Worm (Caenorhabditis elegans): ENCODE data around the gene ugt-3.

The ugt-3 gene

DNA sequence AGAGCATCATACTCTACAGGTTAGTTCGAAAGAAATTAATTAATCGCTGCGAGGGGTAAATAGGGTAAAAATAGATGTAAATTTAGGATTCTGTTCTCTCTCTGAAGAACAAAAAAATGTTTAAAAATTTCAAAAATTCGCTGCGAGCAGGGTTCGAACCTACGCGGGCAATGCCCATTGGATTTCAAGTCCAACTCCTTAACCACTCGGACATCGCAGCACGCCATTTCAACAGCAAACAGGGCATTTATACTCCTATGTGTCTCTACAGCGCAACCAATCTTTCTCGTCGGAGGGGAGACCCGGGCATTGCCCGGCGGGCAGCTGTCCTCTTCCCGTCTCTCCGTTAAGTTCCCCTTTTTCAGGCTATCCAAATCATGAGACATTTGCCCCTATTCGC lies 19.8 kb downstream of the ugt-3 start (continued):
- TF ChIP-seq Y22D7AL.16 (tag; optimal IDR thresholded peaks at IDR 0.05) (peak; percentile 93), pha-2 (tag; optimal IDR thresholded peaks at IDR 0.05) (peak; percentile 92), eyg-1 (tag; optimal IDR thresholded peaks at IDR 0.05) (peak; percentile 83), gmeb-2 (tag; optimal IDR thresholded peaks at IDR 0.05) (peak; percentile 92), che-1 (tag; optimal IDR thresholded peaks at IDR 0.05) (peak; percentile 90), pqm-1 (tag; optimal IDR thresholded peaks at IDR 0.05) (peak; percentile 78), mec-3 (tag; optimal IDR thresholded peaks at IDR 0.05; ENCODE audit: borderline replicate concordance) (no peak), zip-5 (tag; optimal IDR thresholded peaks at IDR 0.05) (peak; percentile 82), ceh-22 (tag; optimal IDR thresholded peaks at IDR 0.05) (no peak), C38D4.7 (GFP tag; optimal IDR thresholded peaks at IDR 0.05) (peak; percentile 89), elt-2 (tag; optimal IDR thresholded peaks at IDR 0.05) (peak; percentile 96), hlh-13 (GFP tag; optimal IDR thresholded peaks at IDR 0.05) (peak; percentile 80), fax-1 (tag; optimal IDR thresholded peaks at IDR 0.05) (peak; percentile 88), ceh-48 (tag; optimal IDR thresholded peaks at IDR 0.05) (peak; percentile 77), hlh-30 (tag; optimal IDR thresholded peaks at IDR 0.05; ENCODE audit: insufficient read depth) (peak; percentile 30), pros-1 (tag; optimal IDR thresholded peaks at IDR 0.05) (no peak), dve-1 (tag; optimal IDR thresholded peaks at IDR 0.05) (peak; percentile 81), lim-6 (tag; optimal IDR thresholded peaks at IDR 0.05) (peak; percentile 75), odd-2 (tag; optimal IDR thresholded peaks at IDR 0.05) (peak; percentile 76), ama-1 (optimal IDR thresholded peaks at IDR 0.05) (no peak), nhr-232 (tag; optimal IDR thresholded peaks at IDR 0.05) (peak; percentile 89), fkh-10 (GFP tag; optimal IDR thresholded peaks at IDR 0.05) (peak; percentile 81), pha-4 (tag; optimal IDR thresholded peaks at IDR 0.05) (no peak), nhr-11 (tag; optimal IDR thresholded peaks at IDR 0.05) (no peak), elt-4 (tag; optimal IDR thresholded peaks at IDR 0.05) (peak; percentile 84), pag-3 (tag; optimal IDR thresholded peaks at IDR 0.05; ENCODE audit: borderline replicate concordance) (peak; percentile 71), ets-4 (tag; optimal IDR thresholded peaks at IDR 0.05) (peak; percentile 48), sox-2 (GFP tag; IDR thresholded peaks at IDR 0.05) (peak; percentile 88), T23F11.4 (GFP tag; optimal IDR thresholded peaks at IDR 0.05) (peak; percentile 90), C08G9.2 (tag; optimal IDR thresholded peaks at IDR 0.05) (peak; percentile 80), dmd-4 (tag; optimal IDR thresholded peaks at IDR 0.05; ENCODE audit: borderline replicate concordance) (peak; percentile 80), npax-4 (tag; optimal IDR thresholded peaks at IDR 0.05) (peak; percentile 76), ceh-31 (tag; optimal IDR thresholded peaks at IDR 0.05) (peak; percentile 73), syd-9 (tag; optimal IDR thresholded peaks at IDR 0.05) (peak; percentile 92), nfya-1 (tag; optimal IDR thresholded peaks at IDR 0.05) (peak; percentile 69), ceh-45 (GFP tag; IDR thresholded peaks at IDR 0.05) (peak; percentile 96), lin-11 (tag; optimal IDR thresholded peaks at IDR 0.05) (peak; percentile 86), ceh-18 (tag; optimal IDR thresholded peaks at IDR 0.05) (peak; percentile 75), ttx-3 (tag; optimal IDR thresholded peaks at IDR 0.05) (peak; percentile 88), hlh-6 (tag; optimal IDR thresholded peaks at IDR 0.05) (peak; percentile 96), K02D7.2 (tag; optimal IDR thresholded peaks at IDR 0.05) (peak; percentile 88), ceh-2 (tag; optimal IDR thresholded peaks at IDR 0.05) (peak; percentile 82), pax-1 (tag; optimal IDR thresholded peaks at IDR 0.05) (peak; percentile 7), madf-2 (tag; optimal IDR thresholded peaks at IDR 0.05) (peak; percentile 91), ceh-6 (GFP tag; optimal IDR thresholded peaks at IDR 0.05) (peak; percentile 92)
